Worm (Caenorhabditis elegans) whole organism, L1 larva: ENCODE measurements around the gene gldi-10.

Source experiments
- C34B4.2 ChIP-seq: sonication (generic microtip); optimal IDR thresholded peaks from 2 replicates; lab custom pipeline; 2017; ENCODE audit warnings: mild to moderate bottlenecking, missing genetic modification characterization, missing compliant biosample characterization
- aly-2 ChIP-seq: fragments of 150-350 bp; optimal IDR thresholded peaks from 2 replicates; lab custom pipeline; 2014; ENCODE audit warnings: missing biosample characterization, missing genetic modification characterization
- elt-3 ChIP-seq, 6 experiments: fragments of 150-350 bp in 1 of 6; sonication (generic microtip); optimal IDR thresholded peaks; 2 replicates each; lab custom pipeline; 2017 to 2018; ENCODE audit warnings: missing biosample characterization in 6 of 6, missing genetic modification characterization in 6 of 6, inconsistent platforms in 1 of 6
- fkh-8 ChIP-seq: sonication (generic microtip); optimal IDR thresholded peaks from 2 replicates; lab custom pipeline; 2016; ENCODE audit warnings: mild to moderate bottlenecking, missing genetic modification characterization, missing compliant biosample characterization
- hlh-4 ChIP-seq: sonication (generic microtip); optimal IDR thresholded peaks from 2 replicates; lab custom pipeline; 2016; ENCODE audit warnings: mild to moderate bottlenecking, missing genetic modification characterization, missing compliant biosample characterization
- jun-1 ChIP-seq: fragments of 150-350 bp; optimal IDR thresholded peaks from 2 replicates; lab custom pipeline; 2014; ENCODE audit warnings: missing biosample characterization, missing genetic modification reagents, missing genetic modification characterization
- lin-39 ChIP-seq: fragments of 150-350 bp; optimal IDR thresholded peaks from 2 replicates; lab custom pipeline; 2014; ENCODE audit warnings: missing biosample characterization, missing genetic modification reagents, missing genetic modification characterization
- nhr-28 ChIP-seq: fragments of 150-350 bp; optimal IDR thresholded peaks from 2 replicates; lab custom pipeline; 2014; ENCODE audit warnings: missing biosample characterization, missing genetic modification characterization
- pqm-1 ChIP-seq: sonication (generic microtip); optimal IDR thresholded peaks from 3 replicates; lab custom pipeline; 2017; ENCODE audit warnings: missing biosample characterization, missing genetic modification characterization
- sup-37 ChIP-seq: fragments of 200-800 bp; sonication (Bioruptor generic); optimal IDR thresholded peaks from 2 replicates; lab custom pipeline; 2018; ENCODE audit warnings: mild to moderate bottlenecking, missing genetic modification characterization, missing compliant biosample characterization
- tbx-2 ChIP-seq: sonication (generic microtip); optimal IDR thresholded peaks from 2 replicates; lab custom pipeline; 2016; ENCODE audit warnings: missing genetic modification characterization, missing compliant biosample characterization
- unc-62 ChIP-seq: fragments of 150-350 bp; optimal IDR thresholded peaks from 2 replicates; lab custom pipeline; 2014; ENCODE audit warnings: missing biosample characterization, missing genetic modification reagents, missing genetic modification characterization
- unc-86 ChIP-seq: sonication (generic microtip); optimal IDR thresholded peaks from 2 replicates; lab custom pipeline; 2016; ENCODE audit warnings: missing genetic modification characterization, missing compliant biosample characterization
- unc-98 ChIP-seq: fragments of 200-800 bp; sonication (Bioruptor generic); IDR thresholded peaks from 2 replicates; pipeline ENCODE4 v1.3.6; 2022; ENCODE audit warnings: missing genetic modification characterization, missing compliant biosample characterization
- xbp-1 ChIP-seq: sonication (generic microtip); optimal IDR thresholded peaks from 2 replicates; lab custom pipeline; 2016; ENCODE audit warnings: missing genetic modification characterization, missing compliant biosample characterization
- zag-1 ChIP-seq: fragments of 150-350 bp; optimal IDR thresholded peaks from 2 replicates; lab custom pipeline; 2014; ENCODE audit warnings: missing biosample characterization, missing genetic modification characterization
- ztf-4 ChIP-seq: fragments of 150-350 bp; optimal IDR thresholded peaks from 2 replicates; lab custom pipeline; 2014; ENCODE audit warnings: missing biosample characterization, missing genetic modification characterization

gldi-10 gene

DNA sequence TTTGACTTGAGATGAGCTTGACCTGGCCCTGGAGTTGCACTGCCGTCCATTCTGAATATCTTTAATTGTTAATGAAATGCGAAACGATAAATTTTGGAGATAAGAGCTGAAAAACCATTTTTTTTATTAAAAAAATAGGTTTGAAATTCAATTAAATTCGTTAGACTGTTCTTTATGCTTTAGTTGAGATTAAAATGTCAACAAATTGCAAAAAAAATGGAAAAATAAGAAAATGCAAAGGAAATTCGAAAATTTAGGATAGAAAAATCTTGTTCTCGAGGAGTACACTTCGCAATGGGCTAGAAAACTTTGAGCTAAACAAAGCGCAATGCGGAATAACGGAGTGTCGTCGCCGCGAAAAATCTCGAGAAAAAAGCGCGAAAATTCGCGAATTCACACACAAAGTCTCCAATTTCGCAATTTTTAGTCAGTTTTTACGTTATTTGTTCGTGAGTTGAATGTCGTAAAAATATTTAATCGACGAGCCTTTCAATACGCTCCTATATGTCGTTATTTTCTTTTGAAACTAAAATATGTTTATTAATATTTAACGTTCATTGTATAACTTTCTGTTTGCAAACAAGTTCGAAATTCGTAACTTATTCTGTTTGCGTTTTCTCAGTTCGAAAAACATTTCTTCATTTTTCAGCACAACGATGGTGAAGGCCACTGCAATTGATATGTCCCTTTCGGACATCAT, 47.9 kb downstream of the gldi-10 start, which contains the start of the genes rpb-12 and aly-2 (continued):
- TF ChIP-seq elt-3 (tag; optimal IDR thresholded peaks at IDR 0.05; lab: Kevin White, UChicago) (no peak), sup-37 (GFP tag; lab: Kevin White, UChicago) (no peak), aly-2 (tag; lab: Kevin White, UChicago) (peak; percentile 59), zag-1 (tag; lab: Kevin White, UChicago) (no peak), ztf-4 (no peak), fkh-8 (peak; percentile 55), nhr-28 (tag; lab: Kevin White, UChicago) (no peak)

DNA sequence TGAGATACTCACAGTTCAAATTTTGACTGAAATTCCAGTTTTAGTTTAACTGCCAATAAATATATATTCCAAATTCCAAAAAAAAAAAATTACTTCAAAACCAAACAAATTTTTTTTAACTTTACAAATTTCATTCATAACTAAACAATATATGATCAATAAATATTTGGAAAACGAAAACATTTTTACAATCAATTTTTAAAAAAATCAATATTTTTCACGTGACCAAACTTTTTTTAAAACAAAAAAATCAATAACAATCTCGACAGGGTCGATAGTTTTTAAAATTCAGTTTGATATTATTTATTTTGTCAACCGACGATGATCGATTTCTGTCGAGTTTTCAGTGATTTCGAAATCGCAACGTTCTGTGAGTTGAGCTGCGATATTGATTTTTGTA, 51.1 kb downstream of the gldi-10 start, which contains the start of gene F23B2.7:
Gene F23B2.7 (plus strand): TSS at position 301 of the 400 bp plus-strand sequence.
- TF ChIP-seq sup-37 (GFP tag; lab: Kevin White, UChicago) (no peak), tbx-2 (tag; lab: Kevin White, UChicago) (no peak), ztf-4 (no peak), xbp-1 (tag; lab: Kevin White, UChicago) (no peak), hlh-4 (tag; lab: Kevin White, UChicago) (no peak), pqm-1 (tag; lab: Kevin White, UChicago) (no peak), jun-1 (tag; lab: Kevin White, UChicago) (no peak), aly-2 (tag; lab: Kevin White, UChicago) (no peak), lin-39 (no peak), unc-86 (tag; lab: Kevin White, UChicago) (no peak), C34B4.2 (tag; lab: Kevin White, UChicago) (no peak), unc-62 (GFP tag; lab: Kevin White, UChicago) (no peak), unc-98 (GFP tag; lab: Robert Waterston, UW) (no peak)
